Fruit fly (Drosophila melanogaster) whole organism, prepupa: ENCODE measurements around the gene Vha68-3.
A peak's percentile ranks its signal among the peaks of the same experiment; 100 is the strongest.

Experiments
- Blimp-1 ChIP-seq: fragments of 200-800 bp; sonication (Bioruptor generic); optimal IDR thresholded peaks from 3 replicates; lab custom pipeline; 2017; ENCODE audit warnings: missing biosample characterization, missing genetic modification characterization, mild to moderate bottlenecking, moderate library complexity, missing genetic modification reagents
- CG10631 ChIP-seq: fragments of 200-800 bp; sonication (Bioruptor generic); optimal IDR thresholded peaks from 2 replicates; lab custom pipeline; 2016; ENCODE audit warnings: missing biosample characterization, missing genetic modification characterization
- CG10669 ChIP-seq: fragments of 200-800 bp; sonication (Bioruptor generic); optimal IDR thresholded peaks from 3 replicates; lab custom pipeline; 2018; ENCODE audit warnings: missing biosample characterization, mild to moderate bottlenecking, missing genetic modification characterization, moderate library complexity
- CG11294 ChIP-seq: fragments of 200-800 bp; sonication (Bioruptor generic); IDR thresholded peaks from 2 replicates; pipeline ENCODE4 v1.3.6; 2022; ENCODE audit warnings: missing biosample characterization, missing genetic modification characterization
- CG11762 ChIP-seq: fragments of 200-800 bp; sonication (Bioruptor generic); optimal IDR thresholded peaks from 3 replicates; lab custom pipeline; 2016; ENCODE audit warnings: missing biosample characterization, missing genetic modification characterization; ENCODE audit not compliant: insufficient read depth
- CG11902 ChIP-seq: fragments of 200-800 bp; sonication (Bioruptor generic); optimal IDR thresholded peaks from 3 replicates; lab custom pipeline; 2016; ENCODE audit warnings: missing biosample characterization, missing genetic modification characterization
- CG1621 ChIP-seq: fragments of 200-800 bp; sonication (Bioruptor generic); optimal IDR thresholded peaks from 3 replicates; lab custom pipeline; 2018; ENCODE audit warnings: missing biosample characterization, mild to moderate bottlenecking, missing genetic modification characterization
- CG16779 ChIP-seq: fragments of 200-800 bp; sonication (Bioruptor generic); optimal IDR thresholded peaks from 3 replicates; lab custom pipeline; 2017; ENCODE audit warnings: missing biosample characterization, mild to moderate bottlenecking, missing genetic modification characterization
- CG3032 ChIP-seq: fragments of 200-800 bp; optimal IDR thresholded peaks from 2 replicates; lab custom pipeline; 2019; ENCODE audit warnings: missing biosample characterization, mild to moderate bottlenecking, missing genetic modification characterization, moderate library complexity
- CG31627 ChIP-seq: fragments of 200-800 bp; sonication (Bioruptor generic); optimal IDR thresholded peaks from 3 replicates; lab custom pipeline; 2016; ENCODE audit warnings: missing biosample characterization, missing genetic modification characterization
- CG34406 ChIP-seq: fragments of 200-800 bp; sonication (Bioruptor generic); optimal IDR thresholded peaks from 3 replicates; lab custom pipeline; 2016; ENCODE audit warnings: missing biosample characterization, missing genetic modification characterization
- CG3919 ChIP-seq: fragments of 200-800 bp; sonication (Bioruptor generic); optimal IDR thresholded peaks from 3 replicates; lab custom pipeline; 2016; ENCODE audit warnings: missing biosample characterization, missing genetic modification characterization
- CG4318 ChIP-seq: fragments of 200-800 bp; sonication (Bioruptor generic); optimal IDR thresholded peaks from 3 replicates; lab custom pipeline; 2017; ENCODE audit warnings: missing biosample characterization, mild to moderate bottlenecking, missing genetic modification characterization
- CG6163 ChIP-seq: fragments of 200-800 bp; sonication (Bioruptor generic); IDR thresholded peaks from 3 replicates; pipeline ENCODE4 v1.3.6; 2022; ENCODE audit warnings: missing biosample characterization, missing genetic modification characterization
- CG6276 ChIP-seq: fragments of 200-800 bp; sonication (Bioruptor generic); optimal IDR thresholded peaks from 2 replicates; lab custom pipeline; 2017; ENCODE audit warnings: missing biosample characterization, mild to moderate bottlenecking, missing genetic modification characterization
- CG6792 ChIP-seq: fragments of 200-800 bp; sonication (Bioruptor generic); optimal IDR thresholded peaks from 3 replicates; lab custom pipeline; 2016; ENCODE audit warnings: missing biosample characterization, missing genetic modification characterization
- CG6854 ChIP-seq: fragments of 200-800 bp; sonication (Bioruptor generic); optimal IDR thresholded peaks from 2 replicates; lab custom pipeline; 2017; ENCODE audit warnings: missing biosample characterization, mild to moderate bottlenecking, missing genetic modification characterization
- CG7368 ChIP-seq: fragments of 200-800 bp; sonication (Bioruptor generic); optimal IDR thresholded peaks from 3 replicates; lab custom pipeline; 2016; ENCODE audit warnings: missing biosample characterization, missing genetic modification characterization
- CG9139 ChIP-seq: fragments of 200-800 bp; sonication (Bioruptor generic); optimal IDR thresholded peaks from 3 replicates; lab custom pipeline; 2017; ENCODE audit warnings: missing biosample characterization, mild to moderate bottlenecking, missing genetic modification characterization
- Eip75B ChIP-seq: fragments of 200-800 bp; sonication (Bioruptor generic); optimal IDR thresholded peaks from 3 replicates; lab custom pipeline; 2016; ENCODE audit warnings: missing biosample characterization, missing genetic modification characterization
- Eip78C ChIP-seq: fragments of 200-800 bp; sonication (Bioruptor generic); peaks from one replicate; lab custom pipeline; 2016; ENCODE audit warnings: missing biosample characterization, missing genetic modification characterization
- Eip93F ChIP-seq: fragments of 200-800 bp; sonication (Bioruptor generic); optimal IDR thresholded peaks from 2 replicates; lab custom pipeline; 2016; ENCODE audit warnings: missing biosample characterization, mild to moderate bottlenecking, missing genetic modification characterization
- Ets21C ChIP-seq: fragments of 200-800 bp; sonication (Bioruptor generic); optimal IDR thresholded peaks from 3 replicates; lab custom pipeline; 2016; ENCODE audit warnings: missing biosample characterization, missing genetic modification characterization
- Ets96B ChIP-seq: fragments of 200-800 bp; optimal IDR thresholded peaks from 2 replicates; lab custom pipeline; 2019; ENCODE audit warnings: missing biosample characterization, mild to moderate bottlenecking, missing genetic modification characterization, moderate library complexity
- Hr38 ChIP-seq: sonication (Bioruptor generic); optimal IDR thresholded peaks from 2 replicates; lab custom pipeline; 2016; ENCODE audit warnings: missing biosample characterization, missing genetic modification characterization
- Hr39 ChIP-seq: fragments of 200-800 bp; sonication (Bioruptor generic); optimal IDR thresholded peaks from 2 replicates; lab custom pipeline; 2016; ENCODE audit warnings: missing biosample characterization, missing genetic modification characterization
- Hr4 ChIP-seq: fragments of 200-800 bp; sonication (Bioruptor generic); optimal IDR thresholded peaks from 3 replicates; lab custom pipeline; 2016; ENCODE audit warnings: missing biosample characterization, missing genetic modification characterization
- Lpt ChIP-seq: fragments of 200-800 bp; sonication (Bioruptor generic); optimal IDR thresholded peaks from 3 replicates; lab custom pipeline; 2016; ENCODE audit warnings: missing biosample characterization, missing genetic modification characterization
- Met ChIP-seq: fragments of 200-800 bp; sonication (Bioruptor generic); optimal IDR thresholded peaks from 3 replicates; lab custom pipeline; 2016; ENCODE audit warnings: missing biosample characterization, missing genetic modification characterization
- OdsH ChIP-seq: fragments of 200-800 bp; sonication (Bioruptor generic); optimal IDR thresholded peaks from 3 replicates; lab custom pipeline; 2016; ENCODE audit warnings: missing biosample characterization, missing genetic modification characterization
- Smox ChIP-seq: fragments of 200-800 bp; sonication (Bioruptor generic); optimal IDR thresholded peaks from 3 replicates; lab custom pipeline; 2016; ENCODE audit warnings: missing biosample characterization, missing genetic modification characterization
- Sox102F ChIP-seq: fragments of 200-800 bp; sonication (Bioruptor generic); optimal IDR thresholded peaks from 2 replicates; lab custom pipeline; 2016; ENCODE audit warnings: missing biosample characterization, mild to moderate bottlenecking, missing genetic modification characterization
- Sox14 ChIP-seq: fragments of 200-800 bp; sonication (Bioruptor generic); optimal IDR thresholded peaks from 3 replicates; lab custom pipeline; 2016; ENCODE audit warnings: missing biosample characterization, missing genetic modification characterization
- Sox15 ChIP-seq: fragments of 200-800 bp; sonication (Bioruptor generic); optimal IDR thresholded peaks from 3 replicates; lab custom pipeline; 2016; ENCODE audit warnings: missing biosample characterization, missing genetic modification characterization
- achi ChIP-seq: fragments of 200-800 bp; sonication (Bioruptor generic); optimal IDR thresholded peaks from 3 replicates; lab custom pipeline; 2016; ENCODE audit warnings: missing biosample characterization, missing genetic modification characterization
- acj6 ChIP-seq: fragments of 200-800 bp; sonication (Bioruptor generic); optimal IDR thresholded peaks from 3 replicates; lab custom pipeline; 2016; ENCODE audit warnings: missing biosample characterization, missing genetic modification characterization
- cyc ChIP-seq: fragments of 200-800 bp; sonication (Bioruptor generic); optimal IDR thresholded peaks from 3 replicates; lab custom pipeline; 2016; ENCODE audit warnings: missing biosample characterization, missing genetic modification characterization
- dsx ChIP-seq: fragments of 200-800 bp; optimal IDR thresholded peaks from 3 replicates; lab custom pipeline; 2019; ENCODE audit warnings: missing biosample characterization, mild to moderate bottlenecking, missing genetic modification characterization, moderate library complexity; ENCODE audit not compliant: poor library complexity, severe bottlenecking
- eg ChIP-seq: fragments of 200-800 bp; sonication (Bioruptor generic); IDR thresholded peaks from 3 replicates; pipeline ENCODE4 v1.3.6; 2022; ENCODE audit warnings: missing biosample characterization, missing genetic modification characterization
- esn ChIP-seq: fragments of 200-800 bp; sonication (Bioruptor generic); optimal IDR thresholded peaks from 2 replicates; lab custom pipeline; 2016; ENCODE audit warnings: missing biosample characterization, mild to moderate bottlenecking, missing genetic modification characterization, moderate library complexity
- fd59A ChIP-seq: fragments of 200-800 bp; sonication (Bioruptor generic); optimal IDR thresholded peaks from 2 replicates; lab custom pipeline; 2017; ENCODE audit warnings: missing biosample characterization, mild to moderate bottlenecking, missing genetic modification characterization, missing genetic modification reagents
- fd85E ChIP-seq: fragments of 200-800 bp; sonication (Bioruptor generic); optimal IDR thresholded peaks from 3 replicates; lab custom pipeline; 2016; ENCODE audit warnings: missing biosample characterization, missing genetic modification characterization
- fkh ChIP-seq: fragments of 200-800 bp; sonication (Bioruptor generic); optimal IDR thresholded peaks from 3 replicates; lab custom pipeline; 2017; ENCODE audit warnings: missing biosample characterization, mild to moderate bottlenecking, missing genetic modification characterization, moderate library complexity
- lz ChIP-seq: fragments of 200-800 bp; sonication (Bioruptor generic); optimal IDR thresholded peaks from 3 replicates; lab custom pipeline; 2016; ENCODE audit warnings: missing biosample characterization, missing genetic modification characterization
- net ChIP-seq: fragments of 200-800 bp; sonication (Bioruptor generic); optimal IDR thresholded peaks from 3 replicates; lab custom pipeline; 2016; ENCODE audit warnings: missing biosample characterization, missing genetic modification characterization
- salr ChIP-seq, 2 experiments: fragments of 200-800 bp; sonication (Bioruptor generic); optimal IDR thresholded peaks; 3 replicates each; lab custom pipeline; 2016 to 2018; ENCODE audit warnings: missing biosample characterization in 2 of 2, missing genetic modification characterization in 2 of 2, mild to moderate bottlenecking in 1 of 2
- spab ChIP-seq: fragments of 200-800 bp; sonication (Bioruptor generic); optimal IDR thresholded peaks from 2 replicates; lab custom pipeline; 2017; ENCODE audit warnings: missing biosample characterization, mild to moderate bottlenecking, missing genetic modification characterization, missing genetic modification reagents
- ss ChIP-seq, 2 experiments: fragments of 200-800 bp; sonication (Bioruptor generic); optimal IDR thresholded peaks; 2 replicates in 1 of 2; 3 replicates in 1 of 2; lab custom pipeline; 2017 to 2018; ENCODE audit warnings: mild to moderate bottlenecking in 2 of 2, missing biosample characterization in 2 of 2, missing genetic modification characterization in 2 of 2, moderate library complexity in 1 of 2
- svp ChIP-seq: fragments of 200-800 bp; sonication (Bioruptor generic); peaks from one replicate; lab custom pipeline; 2016; ENCODE audit warnings: missing biosample characterization, missing genetic modification characterization
- topi ChIP-seq: fragments of 200-800 bp; sonication (Bioruptor generic); optimal IDR thresholded peaks from 3 replicates; lab custom pipeline; 2016; ENCODE audit warnings: missing biosample characterization, missing genetic modification characterization
- vri ChIP-seq: fragments of 200-800 bp; sonication (Bioruptor generic); optimal IDR thresholded peaks from 3 replicates; lab custom pipeline; 2016; ENCODE audit warnings: missing biosample characterization, mild to moderate bottlenecking, missing genetic modification characterization

Vha68-3 gene

DNA sequence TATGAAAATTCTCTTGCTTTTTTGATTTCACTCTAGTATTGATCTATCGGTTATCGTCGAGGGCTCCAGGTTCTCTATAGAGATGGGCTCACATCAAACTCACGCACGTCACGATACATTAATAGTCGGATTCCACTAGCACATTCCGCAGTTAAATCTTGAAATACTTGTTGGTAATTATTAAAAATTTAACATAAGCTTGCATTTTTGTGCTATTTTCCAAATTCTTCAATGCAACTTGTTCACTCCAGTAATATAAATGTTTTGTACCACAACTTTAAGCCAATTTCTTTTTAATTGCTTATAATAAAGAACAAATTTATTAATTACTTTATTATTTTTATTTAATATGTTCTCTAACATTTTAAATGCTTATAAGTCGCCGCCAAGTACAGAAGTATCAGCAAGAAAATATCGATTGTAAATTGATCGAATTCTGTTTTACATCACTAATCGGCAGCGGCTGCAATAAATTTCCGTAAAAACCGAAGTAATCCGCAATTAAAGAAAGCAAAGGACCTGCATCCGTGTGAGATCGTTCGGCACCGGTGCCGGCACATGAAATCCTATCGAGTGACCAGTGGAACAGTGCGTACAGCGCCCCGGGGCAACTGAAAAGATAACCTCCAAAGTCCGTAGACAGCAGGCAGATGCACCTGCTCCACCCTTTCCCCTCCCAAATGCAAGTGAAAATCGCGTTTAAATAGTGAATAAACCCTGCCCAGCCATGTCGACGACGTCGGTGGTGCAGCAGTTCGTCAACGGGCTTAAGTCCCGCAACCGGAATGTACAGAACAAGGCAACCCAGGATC lies 25.7 kb downstream of the Vha68-3 start, which contains the start of the genes Vha68-1 and mTor:
Gene Vha68-1, minus strand, starts transcription at position 49 of the 812 bp plus-strand sequence.
Gene mTor, plus strand, starts transcription at position 422 of the 812 bp plus-strand sequence.
- TF ChIP-seq eg (GFP tag; lab: Robert Waterston, UW), result peak; percentile 87
- no peak for TF ChIP-seq CG6854 (GFP tag; lab: Kevin White, UChicago)
- TF ChIP-seq Met (GFP tag; lab: Kevin White, UChicago), result no peak
- TF ChIP-seq Hr39 (GFP tag; lab: Kevin White, UChicago), result peak; percentile 89
- peak; percentile 77 for TF ChIP-seq CG34406 (GFP tag; lab: Kevin White, UChicago)
- TF ChIP-seq acj6 (GFP tag; lab: Kevin White, UChicago), result no peak
- TF ChIP-seq CG4318 (GFP tag; lab: Kevin White, UChicago), result no peak
- no peak for TF ChIP-seq CG9139 (GFP tag; lab: Kevin White, UChicago)
- TF ChIP-seq salr (GFP tag; optimal IDR thresholded peaks at IDR 0.05; lab: Kevin White, UChicago), result peak in 1 of 2 experiments; percentile 38
- peak; percentile 81 for TF ChIP-seq CG11902 (GFP tag; lab: Kevin White, UChicago)
- no peak for TF ChIP-seq dsx (GFP tag; lab: Kevin White, UChicago)
- no peak for TF ChIP-seq svp
- TF ChIP-seq CG1621 (tag; lab: Kevin White, UChicago), result peak; percentile 57
- no peak for TF ChIP-seq Smox (GFP tag; lab: Kevin White, UChicago)
- peak; percentile 85 for TF ChIP-seq Hr4
- peak; percentile 4 for TF ChIP-seq Blimp-1
- TF ChIP-seq Hr38 (GFP tag; lab: Kevin White, UChicago), result no peak
- TF ChIP-seq fd59A (GFP tag; lab: Kevin White, UChicago), result peak; percentile 35
- no peak for TF ChIP-seq CG3919 (GFP tag; lab: Kevin White, UChicago)
- TF ChIP-seq CG11762 (GFP tag; lab: Kevin White, UChicago), result peak; percentile 55
- no peak for TF ChIP-seq Eip75B (GFP tag; lab: Kevin White, UChicago)
- no peak for TF ChIP-seq net (GFP tag; lab: Kevin White, UChicago)
- no peak for TF ChIP-seq CG7368
- peak; percentile 87 for TF ChIP-seq OdsH (GFP tag; lab: Kevin White, UChicago)
- TF ChIP-seq cyc (GFP tag; lab: Kevin White, UChicago), result peak; percentile 85
- no peak for TF ChIP-seq Sox102F (GFP tag; lab: Kevin White, UChicago)
- TF ChIP-seq CG10669 (GFP tag; lab: Kevin White, UChicago), result no peak
- peak; percentile 86 for TF ChIP-seq CG6163
- TF ChIP-seq fd85E, result no peak
- TF ChIP-seq fkh (GFP tag; lab: Kevin White, UChicago), result no peak
- no peak for TF ChIP-seq ss (GFP tag; optimal IDR thresholded peaks at IDR 0.05; lab: Kevin White, UChicago)
- TF ChIP-seq Eip78C (GFP tag; lab: Kevin White, UChicago), result no peak
- peak; percentile 74 for TF ChIP-seq Ets96B
- TF ChIP-seq lz (GFP tag; lab: Kevin White, UChicago), result peak; percentile 78
- no peak for TF ChIP-seq achi
- no peak for TF ChIP-seq vri (GFP tag; lab: Kevin White, UChicago)
- TF ChIP-seq CG3032 (tag; lab: Kevin White, UChicago), result peak; percentile 82
- TF ChIP-seq CG6276 (GFP tag; lab: Kevin White, UChicago), result no peak
- no peak for TF ChIP-seq Ets21C (GFP tag; lab: Kevin White, UChicago)
- no peak for TF ChIP-seq Sox14 (GFP tag; lab: Kevin White, UChicago)
- no peak for TF ChIP-seq Lpt (GFP tag; lab: Kevin White, UChicago)
- no peak for TF ChIP-seq CG6792 (GFP tag; lab: Kevin White, UChicago)
- TF ChIP-seq Eip93F (GFP tag; lab: Kevin White, UChicago), result no peak
- peak; percentile 72 for TF ChIP-seq CG11294 (GFP tag; lab: Robert Waterston, UW)
- peak; percentile 78 for TF ChIP-seq esn
- peak; percentile 78 for TF ChIP-seq Sox15 (GFP tag; lab: Kevin White, UChicago)
- TF ChIP-seq CG16779 (tag; lab: Kevin White, UChicago), result no peak
- peak; percentile 71 for TF ChIP-seq topi (GFP tag; lab: Kevin White, UChicago)
- TF ChIP-seq CG31627, result peak; percentile 89
- TF ChIP-seq spab (GFP tag; lab: Kevin White, UChicago), result no peak
- no peak for TF ChIP-seq CG10631 (GFP tag; lab: Kevin White, UChicago)
